Worm (Caenorhabditis elegans): Measurements from ENCODE around the gene spe-10.

DNA sequence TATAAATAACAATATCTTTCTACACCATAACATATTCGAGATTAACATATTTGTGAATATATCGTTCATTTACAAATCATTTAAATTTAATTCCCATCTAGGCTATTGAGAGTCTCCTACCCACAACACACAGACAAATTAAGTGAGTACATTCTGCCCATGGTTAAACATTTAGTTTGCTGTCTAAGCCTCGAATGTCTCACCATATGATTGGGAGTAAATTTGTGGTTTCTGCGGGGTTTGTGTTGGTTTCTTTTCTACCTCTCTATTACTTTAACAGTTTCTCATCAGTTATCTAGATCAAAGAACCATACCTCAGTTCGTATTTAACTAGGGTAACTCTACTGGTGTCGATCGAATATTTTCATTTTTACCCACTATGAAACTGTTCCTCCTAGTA is 14.4 kb downstream of the spe-10 start, which contains the start of gene ugt-2:
- TF ChIP-seq aly-2 (tag; optimal IDR thresholded peaks at IDR 0.05) (no peak), unc-62 (GFP tag; optimal IDR thresholded peaks at IDR 0.05) (no peak), F13H6.1 (tag; optimal IDR thresholded peaks at IDR 0.05) (no peak), nhr-237 (tag; optimal IDR thresholded peaks at IDR 0.05) (no peak), nhr-25 (tag; optimal IDR thresholded peaks at IDR 0.05) (no peak), nhr-11 (tag; optimal IDR thresholded peaks at IDR 0.05) (no peak), fos-1 (tag; optimal IDR thresholded peaks at IDR 0.05) (peak; percentile 41), ama-1 (optimal IDR thresholded peaks at IDR 0.05) (no peak), mab-5 (tag; optimal IDR thresholded peaks at IDR 0.05) (no peak), lin-39 (tag; optimal IDR thresholded peaks at IDR 0.05) (no peak), Y55F3AM.14 (GFP tag; optimal IDR thresholded peaks at IDR 0.05) (no peak), snpc-4 (tag; optimal IDR thresholded peaks at IDR 0.05) (no peak), blmp-1 (tag; optimal IDR thresholded peaks at IDR 0.05; ENCODE audit: insufficient read depth) (no peak), ztf-4 (tag; optimal IDR thresholded peaks at IDR 0.05) (no peak)

All from whole organism, L2 larva.